Worm (Caenorhabditis elegans): ENCODE measurements around the gene srd-63.

- TF ChIP-seq unc-86 (tag; optimal IDR thresholded peaks at IDR 0.05) = no peak
- no peak for TF ChIP-seq lin-11 (tag; optimal IDR thresholded peaks at IDR 0.05)
- TF ChIP-seq F13H6.1 (tag; optimal IDR thresholded peaks at IDR 0.05) = no peak
Measured at ce11 chrV:16390655-16391054, 3.0 kb downstream of the srd-63 start, which contains the start of gene gst-44.
